Worm (Caenorhabditis elegans) whole organism, mixed stage, embryonic: Measurements from ENCODE around the gene F35H10.2.

Experiments used
- lin-13 ChIP-seq: fragments of 150-350 bp; optimal IDR thresholded peaks from 2 replicates; lab custom pipeline; 2014; ENCODE audit warnings: missing biosample characterization, missing genetic modification characterization
- nhr-12 ChIP-seq: fragments of 150-350 bp; optimal IDR thresholded peaks from 2 replicates; lab custom pipeline; 2014; ENCODE audit warnings: missing biosample characterization, missing genetic modification characterization
- nhr-28 ChIP-seq: fragments of 150-350 bp; optimal IDR thresholded peaks from 2 replicates; lab custom pipeline; 2014; ENCODE audit warnings: missing biosample characterization, missing genetic modification characterization
- sptf-1 ChIP-seq: sonication (generic microtip); optimal IDR thresholded peaks from 2 replicates; lab custom pipeline; 2017; ENCODE audit warnings: mild to moderate bottlenecking, missing genetic modification characterization, moderate library complexity, missing compliant biosample characterization
- tbx-8 ChIP-seq: fragments of 200-800 bp; sonication (Bioruptor generic); optimal IDR thresholded peaks from 2 replicates; lab custom pipeline; 2018; ENCODE audit warnings: mild to moderate bottlenecking, missing genetic modification characterization, moderate library complexity, missing compliant biosample characterization

ce11 chrIV:8328913-8329312, at the start of gene F35H10.2:
- TF ChIP-seq nhr-12 (tag; lab: Kevin White, UChicago) (no peak), nhr-28 (tag; lab: Kevin White, UChicago) (no peak), sptf-1 (tag; lab: Kevin White, UChicago) (no peak), tbx-8 (GFP tag; lab: Kevin White, UChicago) (no peak), lin-13 (tag; lab: Kevin White, UChicago) (no peak)
